Worm (Caenorhabditis elegans): ENCODE measurements around the gene dhc-4.
A peak's percentile ranks its signal among the peaks of the same experiment; 100 is the strongest.

Gene dhc-4

DNA sequence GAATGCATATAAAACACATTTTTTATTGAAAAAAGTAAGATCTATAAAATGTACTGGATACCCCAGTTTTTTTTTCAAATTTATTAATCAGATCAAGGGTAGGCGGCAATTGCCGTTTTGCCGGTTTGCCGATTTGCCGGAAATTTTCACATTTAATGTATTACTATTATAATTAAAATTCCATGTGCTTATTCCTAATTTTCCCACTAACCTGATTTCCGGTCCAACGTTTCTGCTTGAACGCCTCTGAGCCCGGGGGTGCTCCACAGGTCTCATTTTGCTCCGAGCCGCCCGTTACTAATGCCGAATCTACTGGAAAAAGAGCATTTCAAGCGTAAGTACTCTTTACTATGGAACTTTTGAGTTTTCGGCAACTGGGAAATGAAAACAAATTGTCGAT, at the start of gene dhc-4:
dhc-4 (plus strand) TSS at position 301 of the 400 bp plus-strand sequence.
- no peak for TF ChIP-seq ceh-82 (tag; optimal IDR thresholded peaks at IDR 0.05)
- no peak for TF ChIP-seq aly-2 (tag; optimal IDR thresholded peaks at IDR 0.05)
- no peak for TF ChIP-seq lin-35 (GFP tag; optimal IDR thresholded peaks at IDR 0.05)
- TF ChIP-seq hlh-17 (GFP tag; optimal IDR thresholded peaks at IDR 0.05; ENCODE audit: borderline replicate concordance) = no peak
- no peak for TF ChIP-seq hpl-2 (GFP tag; optimal IDR thresholded peaks at IDR 0.05)
- TF ChIP-seq snpc-4 (tag; optimal IDR thresholded peaks at IDR 0.05) = no peak
- TF ChIP-seq ceh-63 (GFP tag; optimal IDR thresholded peaks at IDR 0.05) = no peak
- TF ChIP-seq ces-1 (GFP tag; optimal IDR thresholded peaks at IDR 0.05) = no peak
- TF ChIP-seq xbp-1 (tag; optimal IDR thresholded peaks at IDR 0.05) = no peak
- TF ChIP-seq grh-1 (GFP tag; IDR thresholded peaks at IDR 0.05) = no peak

DNA sequence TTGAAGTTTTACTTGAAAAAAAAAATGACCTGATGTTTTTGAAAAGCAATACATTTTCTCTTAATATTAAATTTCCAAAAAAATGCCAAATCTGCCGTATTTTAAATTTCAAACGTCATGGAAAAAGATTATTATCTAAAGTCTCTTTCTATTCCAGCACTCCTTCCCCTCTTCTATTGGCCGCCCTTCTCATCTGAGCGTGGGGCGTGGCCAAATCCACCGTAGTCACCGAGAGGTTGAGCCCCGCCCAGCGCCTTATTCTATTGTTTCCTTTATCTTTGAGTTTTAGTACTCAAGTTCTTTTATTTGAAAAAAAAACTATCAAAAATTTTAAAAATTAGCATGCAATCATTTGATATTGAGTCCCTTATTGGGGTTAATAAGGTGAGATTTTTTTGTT, 49.7 kb upstream of the dhc-4 start, which contains the start of gene vab-7:
vab-7 (plus strand) TSS at position 301 of the 400 bp plus-strand sequence.
- TF ChIP-seq vab-15 (tag; optimal IDR thresholded peaks at IDR 0.05) (no peak), hlh-4 (tag; optimal IDR thresholded peaks at IDR 0.05) (no peak), alr-1 (tag; optimal IDR thresholded peaks at IDR 0.05; ENCODE audit: borderline replicate concordance) (no peak), dsc-1 (tag; optimal IDR thresholded peaks at IDR 0.05) (no peak), pag-3 (tag; optimal IDR thresholded peaks at IDR 0.05; ENCODE audit: borderline replicate concordance, insufficient read depth) (no peak), nhr-12 (tag; optimal IDR thresholded peaks at IDR 0.05) (no peak), lin-14 (GFP tag; optimal IDR thresholded peaks at IDR 0.05) (no peak), lir-3 (tag; optimal IDR thresholded peaks at IDR 0.05; ENCODE audit: poor library complexity) (no peak), lin-13 (GFP tag; optimal IDR thresholded peaks at IDR 0.05) (no peak), nhr-237 (tag; optimal IDR thresholded peaks at IDR 0.05) (no peak), jun-1 (tag; optimal IDR thresholded peaks at IDR 0.05) (no peak), zag-1 (tag; optimal IDR thresholded peaks at IDR 0.05) (no peak), ceh-63 (GFP tag; optimal IDR thresholded peaks at IDR 0.05) (no peak), efl-1 (optimal IDR thresholded peaks at IDR 0.05) (no peak), efl-1 (GFP tag; optimal IDR thresholded peaks at IDR 0.05 in 1 of 2) (no peak)

DNA sequence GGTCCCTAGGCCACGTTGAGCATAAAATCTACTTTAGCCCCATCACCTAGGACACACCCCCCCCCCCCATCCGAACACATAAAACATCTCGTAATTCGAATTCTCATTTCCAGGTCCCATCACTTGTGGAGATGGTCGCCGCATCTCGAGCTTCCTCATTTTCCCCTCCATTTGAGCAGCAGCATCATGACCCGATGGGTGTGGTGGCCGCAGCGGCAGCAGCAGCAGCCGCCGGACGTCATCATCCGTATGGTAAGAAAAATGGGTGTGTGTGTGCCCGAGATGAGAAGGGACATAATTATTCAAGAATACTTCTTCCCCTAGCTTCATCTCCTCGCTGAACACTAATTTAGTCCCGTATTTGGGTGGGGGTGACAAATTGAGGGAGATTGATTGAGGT, 48.3 kb upstream of the dhc-4 start:
- no peak for TF ChIP-seq nhr-237 (tag; optimal IDR thresholded peaks at IDR 0.05)
- no peak for TF ChIP-seq efl-1 (optimal IDR thresholded peaks at IDR 0.05)
- TF ChIP-seq efl-1 (GFP tag; optimal IDR thresholded peaks at IDR 0.05 in 1 of 2) = peak in 1 of 2 experiments; percentile 87
- TF ChIP-seq rnt-1 (tag; optimal IDR thresholded peaks at IDR 0.05) = no peak
- no peak for TF ChIP-seq fkh-4 (tag; optimal IDR thresholded peaks at IDR 0.05; ENCODE audit: borderline replicate concordance)
- no peak for TF ChIP-seq ama-1 (optimal IDR thresholded peaks at IDR 0.05)
- no peak for TF ChIP-seq ceh-88 (GFP tag; IDR thresholded peaks at IDR 0.05)
- no peak for TF ChIP-seq nhr-77 (tag; optimal IDR thresholded peaks at IDR 0.05)
- TF ChIP-seq skn-1 (tag; optimal IDR thresholded peaks at IDR 0.05) = no peak
- no peak for TF ChIP-seq isw-1 (GFP tag; IDR thresholded peaks at IDR 0.05)

DNA sequence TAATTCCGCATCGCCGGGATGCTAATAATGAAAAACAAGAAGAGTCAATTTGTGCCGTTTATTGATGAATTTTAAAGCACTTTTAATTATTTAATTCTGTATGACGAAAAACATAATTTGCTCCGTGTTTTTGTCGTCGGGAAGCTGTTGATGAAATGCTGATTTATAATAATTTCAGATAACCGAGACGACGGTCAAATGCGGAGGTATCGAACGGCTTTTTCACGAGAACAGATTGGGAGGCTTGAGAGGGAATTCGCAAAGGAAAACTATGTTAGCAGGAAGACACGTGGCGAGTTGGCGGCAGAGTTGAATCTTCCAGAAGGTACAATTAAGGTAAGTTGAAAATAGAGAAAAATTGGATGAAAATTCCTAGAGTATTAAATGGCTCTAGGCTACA, 46.2 kb upstream of the dhc-4 start:
- TF ChIP-seq snu-23 (GFP tag; optimal IDR thresholded peaks at IDR 0.05) (no peak), lin-15B (tag; optimal IDR thresholded peaks at IDR 0.05) (no peak), unc-98 (GFP tag; IDR thresholded peaks at IDR 0.05) (no peak), C34B4.2 (tag; optimal IDR thresholded peaks at IDR 0.05) (no peak), ztf-4 (tag; optimal IDR thresholded peaks at IDR 0.05) (no peak), nhr-19 (GFP tag; conservative IDR thresholded peaks at IDR 0.05) (no peak), ets-5 (GFP tag; IDR thresholded peaks at IDR 0.05) (no peak), isw-1 (GFP tag; IDR thresholded peaks at IDR 0.05) (no peak), unc-62 (GFP tag; optimal IDR thresholded peaks at IDR 0.05) (no peak)
